Fruit fly (Drosophila melanogaster): ENCODE data around the gene RpL30.

Gene RpL30

dm6 chr2L:19021278-19022220 is 12.4 kb upstream of the RpL30 start (continued):
- peak; percentile 74 for TF ChIP-seq CG9727 (GFP tag; optimal IDR thresholded peaks at IDR 0.05)
- TF ChIP-seq sqz (GFP tag; optimal IDR thresholded peaks at IDR 0.05) = peak; percentile 67
- no peak for TF ChIP-seq inv (GFP tag; IDR thresholded peaks at IDR 0.05; ENCODE audit: partially characterized antibody)
- no peak for TF ChIP-seq pita (GFP tag; optimal IDR thresholded peaks at IDR 0.05)
- peak; percentile 84 for TF ChIP-seq CG15601 (tag; optimal IDR thresholded peaks at IDR 0.05)
- peak; percentile 45 for TF ChIP-seq CG30020 (tag; optimal IDR thresholded peaks at IDR 0.05)
- no peak for TF ChIP-seq hth (optimal IDR thresholded peaks at IDR 0.05)
- no peak for TF ChIP-seq Sry-β (GFP tag; optimal IDR thresholded peaks at IDR 0.05)
- no peak for TF ChIP-seq Ravus (GFP tag; IDR thresholded peaks at IDR 0.05)
- TF ChIP-seq MTF-1 (GFP tag; optimal IDR thresholded peaks at IDR 0.05; ENCODE audit: borderline replicate concordance) = no peak
- no peak for TF ChIP-seq CG7745 (tag; optimal IDR thresholded peaks at IDR 0.05)
- peak; percentile 58 for TF ChIP-seq Nf-YB (GFP tag; optimal IDR thresholded peaks at IDR 0.05)
- TF ChIP-seq jing (GFP tag; optimal IDR thresholded peaks at IDR 0.05) = peak; percentile 43
- peak; percentile 69 for TF ChIP-seq Xbp1 (GFP tag; optimal IDR thresholded peaks at IDR 0.05)
- TF ChIP-seq CG5180 (GFP tag; optimal IDR thresholded peaks at IDR 0.05) = peak; percentile 58
- TF ChIP-seq vfl (GFP tag; optimal IDR thresholded peaks at IDR 0.05) = no peak
- peak; percentile 68; the same call in 1 of the 3 replicates for TF ChIP-seq ken (GFP tag; IDR thresholded peaks at IDR 0.05)
- TF ChIP-seq sisA (GFP tag; IDR thresholded peaks at IDR 0.05) = peak; percentile 49
- TF ChIP-seq gcm2 (GFP tag; optimal IDR thresholded peaks at IDR 0.05) = no peak
- TF ChIP-seq CG2120 (GFP tag; optimal IDR thresholded peaks at IDR 0.05) = peak; percentile 76
- peak; percentile 56 for TF ChIP-seq corto (GFP tag; optimal IDR thresholded peaks at IDR 0.05)
- TF ChIP-seq E2f2 (GFP tag; IDR thresholded peaks at IDR 0.05) = peak; percentile 63; the same call in 1 of the 2 replicates
- TF ChIP-seq lab (GFP tag; optimal IDR thresholded peaks at IDR 0.05) = peak; percentile 83
- TF ChIP-seq H2.0 (GFP tag; IDR thresholded peaks at IDR 0.05) = no peak; the same call in 1 of the 2 replicates
- peak; percentile 86 for TF ChIP-seq Ptx1 (GFP tag; IDR thresholded peaks at IDR 0.05)
- TF ChIP-seq Kr (GFP tag; optimal IDR thresholded peaks at IDR 0.05) = no peak
- no peak for TF ChIP-seq toy (GFP tag; IDR thresholded peaks at IDR 0.05)
- no peak for TF ChIP-seq CG14965 (GFP tag; optimal IDR thresholded peaks at IDR 0.05; ENCODE audit: borderline replicate concordance)
- TF ChIP-seq CG34422 (GFP tag; IDR thresholded peaks at IDR 0.05) = 0 out of 3 replicates have a peak, but pooled peaks have one; percentile 22
- TF ChIP-seq CG2889 (GFP tag; IDR thresholded peaks at IDR 0.05) = peak; percentile 38; the same call in 1 of the 3 replicates
- TF ChIP-seq nom (GFP tag; optimal IDR thresholded peaks at IDR 0.05) = peak; percentile 74
- TF ChIP-seq trem (tag; optimal IDR thresholded peaks at IDR 0.05) = peak; percentile 9
- TF ChIP-seq CG10431 (GFP tag; optimal IDR thresholded peaks at IDR 0.05) = peak; percentile 67
- peak; percentile 25 for TF ChIP-seq Mad (GFP tag; optimal IDR thresholded peaks at IDR 0.05)
- no peak for TF ChIP-seq Bgb (GFP tag; IDR thresholded peaks at IDR 0.05; ENCODE audit: partially characterized antibody)
- no peak for TF ChIP-seq CG7786 (GFP tag; optimal IDR thresholded peaks at IDR 0.05)
- TF ChIP-seq dati (GFP tag; IDR thresholded peaks at IDR 0.05) = no peak
- TF ChIP-seq CG4282 (GFP tag; optimal IDR thresholded peaks at IDR 0.05) = no peak
- peak; percentile 68 for TF ChIP-seq CG2875 (GFP tag; optimal IDR thresholded peaks at IDR 0.05)
- TF ChIP-seq CG12104 (GFP tag; optimal IDR thresholded peaks at IDR 0.05) = peak; percentile 51
- peak; percentile 49 for TF ChIP-seq Spps (tag; optimal IDR thresholded peaks at IDR 0.05)
- peak; percentile 40 for TF ChIP-seq cato (GFP tag; optimal IDR thresholded peaks at IDR 0.05; ENCODE audit: borderline replicate concordance)
- peak; percentile 67 for TF ChIP-seq CG15011 (GFP tag; optimal IDR thresholded peaks at IDR 0.05)
- peak; percentile 22; the same call in 1 of the 2 replicates for TF ChIP-seq sens-2 (GFP tag; IDR thresholded peaks at IDR 0.05)
- TF ChIP-seq CG1832 (GFP tag; optimal IDR thresholded peaks at IDR 0.05) = no peak
- peak; percentile 67 for TF ChIP-seq nau (GFP tag; optimal IDR thresholded peaks at IDR 0.05)
- TF ChIP-seq Lpt (GFP tag; optimal IDR thresholded peaks at IDR 0.05) = no peak
- TF ChIP-seq Fer1 (GFP tag; optimal IDR thresholded peaks at IDR 0.05) = peak; percentile 89

Measured in whole organism, embryonic.